Fruit fly (Drosophila melanogaster): ENCODE results near the gene PGAP1.

- TF ChIP-seq Dll (optimal IDR thresholded peaks at IDR 0.05) = no peak
- no peak for TF ChIP-seq CG8478 (optimal IDR thresholded peaks at IDR 0.05)
These were observed 48.5 kb upstream of the PGAP1 start, which contains the start of gene Snx27 for dm6 chrX:5737676-5738220.

Data from whole organism.